Fruit fly (Drosophila melanogaster) whole organism, embryonic: ENCODE measurements around the gene CG14153.

Experiments used
- Antp ChIP-seq: fragments of 200-800 bp; sonication (Bioruptor generic); optimal IDR thresholded peaks from 3 replicates; lab custom pipeline; 2016; ENCODE audit warnings: missing biosample characterization, missing genetic modification characterization
- CG12071 ChIP-seq: fragments of 200-800 bp; sonication (Bioruptor generic); optimal IDR thresholded peaks from 3 replicates; lab custom pipeline; 2018; ENCODE audit warnings: missing biosample characterization, mild to moderate bottlenecking, missing genetic modification characterization
- CG12104 ChIP-seq: fragments of 200-800 bp; sonication (Bioruptor generic); optimal IDR thresholded peaks from 3 replicates; lab custom pipeline; 2016; ENCODE audit warnings: missing biosample characterization, missing genetic modification characterization
- CG12155 ChIP-seq: fragments of 200-800 bp; sonication (Bioruptor generic); optimal IDR thresholded peaks from 3 replicates; lab custom pipeline; 2016; ENCODE audit warnings: missing biosample characterization, missing genetic modification characterization
- CG13894 ChIP-seq: fragments of 200-800 bp; sonication (Bioruptor generic); optimal IDR thresholded peaks from 3 replicates; lab custom pipeline; 2018; ENCODE audit warnings: missing biosample characterization, mild to moderate bottlenecking, missing genetic modification characterization, moderate library complexity
- CG14441 ChIP-seq: fragments of 200-800 bp; sonication (Bioruptor generic); IDR thresholded peaks from 2 replicates; pipeline ENCODE4 v1.3.6; 2022; ENCODE audit warnings: missing biosample characterization, missing genetic modification characterization
- CG14965 ChIP-seq: fragments of 200-800 bp; sonication (Bioruptor generic); optimal IDR thresholded peaks from 2 replicates; lab custom pipeline; 2016; ENCODE audit warnings: missing biosample characterization, missing genetic modification characterization, borderline replicate concordance
- CG15696 ChIP-seq: fragments of 200-800 bp; sonication (Bioruptor generic); optimal IDR thresholded peaks from 2 replicates; lab custom pipeline; 2019; ENCODE audit warnings: missing biosample characterization, mild to moderate bottlenecking, missing genetic modification characterization, moderate library complexity
- CG16779 ChIP-seq: fragments of 200-800 bp; sonication (Bioruptor generic); IDR thresholded peaks from 2 replicates; pipeline ENCODE4 v1.3.6; 2022; ENCODE audit warnings: missing biosample characterization, missing genetic modification characterization
- CG17912 ChIP-seq: fragments of 200-800 bp; sonication (Bioruptor generic); optimal IDR thresholded peaks from 2 replicates; lab custom pipeline; 2018; ENCODE audit warnings: missing biosample characterization, mild to moderate bottlenecking, missing genetic modification characterization
- CG30431 ChIP-seq: fragments of 200-800 bp; sonication (Bioruptor generic); optimal IDR thresholded peaks from 2 replicates; lab custom pipeline; 2017; ENCODE audit warnings: missing biosample characterization, missing genetic modification characterization
- CG3065 ChIP-seq: fragments of 200-800 bp; sonication (Bioruptor generic); optimal IDR thresholded peaks from 2 replicates; lab custom pipeline; 2016; ENCODE audit warnings: missing biosample characterization, missing genetic modification characterization
- CG31441 ChIP-seq: fragments of 200-800 bp; sonication (Bioruptor generic); IDR thresholded peaks from 2 replicates; pipeline ENCODE4 v1.3.6; 2022; ENCODE audit warnings: missing biosample characterization, missing genetic modification characterization
- CG32767 ChIP-seq: fragments of 200-800 bp; sonication (Bioruptor generic); IDR thresholded peaks from 2 replicates; pipeline ENCODE4 v1.3.6; 2022; ENCODE audit warnings: missing biosample characterization, missing genetic modification characterization
- CG34376 ChIP-seq: fragments of 200-800 bp; sonication (Bioruptor generic); optimal IDR thresholded peaks from 2 replicates; lab custom pipeline; 2018; ENCODE audit warnings: missing biosample characterization, mild to moderate bottlenecking, missing genetic modification characterization
- CG3847 ChIP-seq: fragments of 200-800 bp; sonication (Bioruptor generic); IDR thresholded peaks from 2 replicates; pipeline ENCODE4 v1.3.6; 2022; ENCODE audit warnings: missing biosample characterization, missing genetic modification characterization
- CG6254 ChIP-seq: fragments of 200-800 bp; sonication (Bioruptor generic); optimal IDR thresholded peaks from 3 replicates; lab custom pipeline; 2017; ENCODE audit warnings: mild to moderate bottlenecking, missing biosample characterization, missing genetic modification reagents, missing genetic modification characterization
- CG6272 ChIP-seq: fragments of 200-800 bp; sonication (Bioruptor generic); IDR thresholded peaks from 2 replicates; pipeline ENCODE4 v1.3.6; 2022; ENCODE audit warnings: missing biosample characterization, missing genetic modification characterization
- CG7786 ChIP-seq: fragments of 200-800 bp; sonication (Bioruptor generic); optimal IDR thresholded peaks from 2 replicates; lab custom pipeline; 2016; ENCODE audit warnings: missing biosample characterization, missing genetic modification characterization
- CG7839 ChIP-seq: fragments of 200-800 bp; sonication (Bioruptor generic); optimal IDR thresholded peaks from 3 replicates; lab custom pipeline; 2018; ENCODE audit warnings: missing biosample characterization, mild to moderate bottlenecking, missing genetic modification characterization, moderate library complexity
- CG8388 ChIP-seq: fragments of 200-800 bp; sonication (Bioruptor generic); optimal IDR thresholded peaks from 2 replicates; lab custom pipeline; 2019; ENCODE audit warnings: missing biosample characterization, mild to moderate bottlenecking, missing genetic modification characterization, moderate library complexity
- CG9797 ChIP-seq: fragments of 200-800 bp; sonication (Bioruptor generic); optimal IDR thresholded peaks from 3 replicates; lab custom pipeline; 2018; ENCODE audit warnings: missing biosample characterization, mild to moderate bottlenecking, missing genetic modification characterization
- CG9817 ChIP-seq: fragments of 200-800 bp; sonication (Bioruptor generic); optimal IDR thresholded peaks from 2 replicates; lab custom pipeline; 2018; ENCODE audit warnings: missing biosample characterization, mild to moderate bottlenecking, missing genetic modification characterization, moderate library complexity
- CG9932 ChIP-seq: fragments of 200-800 bp; sonication (Bioruptor generic); IDR thresholded peaks from 2 replicates; pipeline ENCODE4 v1.3.6; 2022; ENCODE audit warnings: missing biosample characterization, missing genetic modification characterization
- CHES-1-like ChIP-seq: fragments of 200-800 bp; sonication (Bioruptor generic); optimal IDR thresholded peaks from 2 replicates; lab custom pipeline; 2016; ENCODE audit warnings: missing biosample characterization, missing genetic modification characterization
- Deaf1 ChIP-seq: fragments of 200-800 bp; optimal IDR thresholded peaks from 3 replicates; lab custom pipeline; 2019; ENCODE audit warnings: missing biosample characterization, mild to moderate bottlenecking, missing genetic modification characterization, moderate library complexity
- Ets97D ChIP-seq: fragments of 200-800 bp; sonication (Bioruptor generic); optimal IDR thresholded peaks from 3 replicates; lab custom pipeline; 2016; ENCODE audit warnings: missing biosample characterization, missing genetic modification characterization
- Gsc ChIP-seq: fragments of 200-800 bp; sonication (Bioruptor generic); IDR thresholded peaks from 2 replicates; pipeline ENCODE4 v1.3.6; 2022; ENCODE audit warnings: missing biosample characterization, missing genetic modification characterization
- Gug ChIP-seq: fragments of 200-800 bp; sonication (Bioruptor generic); IDR thresholded peaks from 4 replicates; pipeline ENCODE4 v1.3.6; 2022; ENCODE audit warnings: missing biosample characterization, missing genetic modification characterization
- HmgD ChIP-seq: fragments of 200-800 bp; sonication (Bioruptor generic); optimal IDR thresholded peaks from 3 replicates; lab custom pipeline; 2016; ENCODE audit warnings: missing biosample characterization, missing genetic modification characterization
- Hmx ChIP-seq: fragments of 200-800 bp; sonication (Bioruptor generic); optimal IDR thresholded peaks from 2 replicates; lab custom pipeline; 2016; ENCODE audit warnings: missing biosample characterization, missing genetic modification characterization
- Lpt ChIP-seq: fragments of >200 bp; optimal IDR thresholded peaks from 2 replicates; lab custom pipeline; 2018; ENCODE audit warnings: missing biosample characterization, missing genetic modification characterization
- Med ChIP-seq: fragments of 200-800 bp; sonication (Bioruptor generic); peaks from one replicate; lab custom pipeline; 2016; ENCODE audit warnings: missing biosample characterization, missing genetic modification characterization, mild to moderate bottlenecking, inconsistent platforms, moderate library complexity
- Mes4 ChIP-seq: fragments of 200-800 bp; sonication (Bioruptor generic); optimal IDR thresholded peaks from 2 replicates; lab custom pipeline; 2016; ENCODE audit warnings: missing biosample characterization, missing genetic modification characterization
- Oaz ChIP-seq: fragments of 200-800 bp; sonication (Bioruptor generic); IDR thresholded peaks from 2 replicates; pipeline ENCODE4 v1.3.6; 2022; ENCODE audit warnings: missing biosample characterization, missing genetic modification characterization
- al ChIP-seq: fragments of 200-800 bp; sonication (Bioruptor generic); IDR thresholded peaks from 2 replicates; pipeline ENCODE4 v1.3.6; 2022; ENCODE audit warnings: missing biosample characterization, missing genetic modification characterization
- ash1 ChIP-seq: fragments of 200-800 bp; sonication (Bioruptor generic); optimal IDR thresholded peaks from 2 replicates; lab custom pipeline; 2018; ENCODE audit warnings: missing biosample characterization, mild to moderate bottlenecking, missing genetic modification characterization
- dm ChIP-seq: fragments of 200-800 bp; sonication (Bioruptor generic); optimal IDR thresholded peaks from 3 replicates; lab custom pipeline; 2016; ENCODE audit warnings: missing biosample characterization, missing genetic modification characterization
- dpn ChIP-seq, 2 experiments: fragments of 200-800 bp; sonication (Bioruptor generic); optimal IDR thresholded peaks; 3 replicates each; lab custom pipeline; 2016; ENCODE audit warnings: missing biosample characterization in 2 of 2, missing genetic modification characterization in 2 of 2
- en ChIP-seq: fragments of 200-800 bp; sonication (Bioruptor generic); optimal IDR thresholded peaks from 2 replicates; lab custom pipeline; 2016; ENCODE audit warnings: missing biosample characterization, missing genetic modification characterization
- eve ChIP-seq, 2 experiments: fragments of >200 bp; optimal IDR thresholded peaks; 2 replicates each; lab custom pipeline; 2017; ENCODE audit warnings: missing biosample characterization in 2 of 2, missing genetic modification characterization in 2 of 2
- grau ChIP-seq: fragments of 200-800 bp; optimal IDR thresholded peaks from 3 replicates; lab custom pipeline; 2019; ENCODE audit warnings: missing biosample characterization, mild to moderate bottlenecking, missing genetic modification characterization, moderate library complexity
- jumu ChIP-seq: fragments of 200-800 bp; sonication (Bioruptor generic); optimal IDR thresholded peaks from 3 replicates; lab custom pipeline; 2016; ENCODE audit warnings: missing biosample characterization, missing genetic modification characterization
- nom ChIP-seq: fragments of 200-800 bp; sonication (Bioruptor generic); optimal IDR thresholded peaks from 2 replicates; lab custom pipeline; 2017; ENCODE audit warnings: missing biosample characterization, missing genetic modification characterization, mild to moderate bottlenecking, moderate library complexity, missing genetic modification reagents
- pho ChIP-seq: fragments of 200-800 bp; sonication (Bioruptor generic); optimal IDR thresholded peaks from 2 replicates; lab custom pipeline; 2016; ENCODE audit warnings: missing biosample characterization, missing genetic modification characterization
- row ChIP-seq: fragments of 200-800 bp; sonication (Bioruptor generic); IDR thresholded peaks from 3 replicates; pipeline ENCODE4 v1.3.6; 2022; ENCODE audit warnings: missing biosample characterization, missing genetic modification characterization
- seq ChIP-seq: fragments of 200-800 bp; sonication (Bioruptor generic); IDR thresholded peaks from 2 replicates; pipeline ENCODE4 v1.3.6; 2022; ENCODE audit warnings: missing biosample characterization, missing genetic modification characterization
- so ChIP-seq: fragments of 200-800 bp; sonication (Bioruptor generic); IDR thresholded peaks from 3 replicates; pipeline ENCODE4 v1.3.6; 2022; ENCODE audit warnings: missing biosample characterization, missing genetic modification characterization
- sr ChIP-seq: fragments of 200-800 bp; sonication (Bioruptor generic); IDR thresholded peaks from 3 replicates; pipeline ENCODE4 v1.3.6; 2022; ENCODE audit warnings: missing biosample characterization, missing genetic modification characterization
- sug ChIP-seq: fragments of 200-800 bp; optimal IDR thresholded peaks from 2 replicates; lab custom pipeline; 2019; ENCODE audit warnings: missing biosample characterization, mild to moderate bottlenecking, missing genetic modification characterization, moderate library complexity
- zfh2 ChIP-seq: fragments of 200-800 bp; sonication (Bioruptor generic); optimal IDR thresholded peaks from 2 replicates; lab custom pipeline; 2016; ENCODE audit warnings: missing biosample characterization, missing genetic modification characterization

Gene CG14153

DNA sequence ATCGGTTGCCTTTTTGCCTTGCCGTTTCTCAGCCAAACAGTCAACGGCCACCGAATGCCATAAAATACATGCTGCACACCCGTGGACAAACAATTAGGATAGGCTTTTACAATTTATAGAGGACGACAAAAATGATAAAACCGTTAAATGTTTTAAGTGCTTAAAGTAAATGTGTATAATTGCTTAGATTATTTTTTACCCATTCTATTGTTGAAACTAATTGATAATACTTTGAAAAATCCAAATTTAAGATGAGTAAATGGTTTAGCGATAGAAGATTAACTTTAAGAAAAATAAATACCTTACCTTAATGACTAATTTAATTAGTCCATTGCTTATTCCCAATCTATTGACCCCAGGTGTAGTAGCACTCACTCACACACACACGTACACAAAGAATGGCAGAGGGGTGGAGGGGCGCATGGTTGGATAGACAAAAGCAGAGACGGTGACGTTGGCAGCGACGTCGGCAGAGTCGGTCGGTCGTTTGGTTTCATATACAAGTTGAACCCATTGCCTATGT, 35.3 kb downstream of the CG14153 start (continued):
- TF ChIP-seq HmgD (GFP tag; lab: Kevin White, UChicago) (peak; percentile 60), CG13894 (peak; percentile 93), CHES-1-like (GFP tag; lab: Kevin White, UChicago) (peak; percentile 90), seq (GFP tag; lab: Robert Waterston, UW) (peak; percentile 96), CG12071 (peak; percentile 87), Mes4 (peak; percentile 88), CG9932 (GFP tag; lab: Robert Waterston, UW) (peak; percentile 87), CG14965 (GFP tag; lab: Kevin White, UChicago) (peak; percentile 46), CG31441 (GFP tag; lab: Robert Waterston, UW) (peak; percentile 90), CG15696 (tag; lab: Kevin White, UChicago) (peak; percentile 92), CG16779 (GFP tag; lab: Robert Waterston, UW) (peak; percentile 55; the same call in 1 of the 2 replicates)

dm6 chr3L:10679711-10680154, 36.4 kb downstream of the CG14153 start:
- peak; percentile 53; the same call in 1 of the 2 replicates for TF ChIP-seq CG32767 (GFP tag; lab: Robert Waterston, UW)
- no peak for TF ChIP-seq Gsc (GFP tag; lab: Robert Waterston, UW)
- no peak for TF ChIP-seq CG12104 (GFP tag; lab: Kevin White, UChicago)
- TF ChIP-seq CG3847 (GFP tag; lab: Robert Waterston, UW) = no peak
- no peak for TF ChIP-seq Oaz (GFP tag; lab: Robert Waterston, UW)
- peak; percentile 75 for TF ChIP-seq Med (GFP tag; lab: Kevin White, UChicago)
- no peak for TF ChIP-seq CG3065
- no peak for TF ChIP-seq CG17912
- TF ChIP-seq CG30431 (GFP tag; lab: Kevin White, UChicago) = no peak
- TF ChIP-seq row (GFP tag; lab: Robert Waterston, UW) = 0 out of 3 replicates have a peak, but pooled peaks have one; percentile 13
- no peak for TF ChIP-seq Antp (GFP tag; lab: Kevin White, UChicago)
- no peak for TF ChIP-seq Gug (GFP tag; lab: Robert Waterston, UW)
- no peak for TF ChIP-seq dm (GFP tag; lab: Kevin White, UChicago)
- TF ChIP-seq nom = no peak
- TF ChIP-seq CG8388 (GFP tag; lab: Kevin White, UChicago) = peak; percentile 62
- no peak for TF ChIP-seq Ets97D (GFP tag; lab: Kevin White, UChicago)
- no peak for TF ChIP-seq jumu (GFP tag; lab: Kevin White, UChicago)
- no peak for TF ChIP-seq Lpt (GFP tag; lab: Kevin White, UChicago)
- no peak for TF ChIP-seq CG12155 (GFP tag; lab: Kevin White, UChicago)
- TF ChIP-seq ash1 (GFP tag; lab: Kevin White, UChicago) = no peak
- no peak for TF ChIP-seq en (GFP tag; lab: Kevin White, UChicago)
- TF ChIP-seq CG7786 (GFP tag; lab: Kevin White, UChicago) = no peak
- no peak for TF ChIP-seq CG9817 (tag; lab: Kevin White, UChicago)
- no peak for TF ChIP-seq CG16779 (GFP tag; lab: Robert Waterston, UW)
- no peak for TF ChIP-seq CG6272 (GFP tag; lab: Robert Waterston, UW)
- peak; percentile 9 for TF ChIP-seq CG34376 (GFP tag; lab: Kevin White, UChicago)
- TF ChIP-seq dpn (GFP tag; optimal IDR thresholded peaks at IDR 0.05; lab: Kevin White, UChicago) = peak; percentile 8 to 33
- no peak for TF ChIP-seq CG6254 (GFP tag; lab: Kevin White, UChicago)
- TF ChIP-seq CG14441 (GFP tag; lab: Robert Waterston, UW) = peak; percentile 40; the same call in 1 of the 2 replicates
- no peak for TF ChIP-seq pho (GFP tag; lab: Kevin White, UChicago)
- no peak for TF ChIP-seq Hmx (GFP tag; lab: Kevin White, UChicago)
- no peak for TF ChIP-seq al (GFP tag; lab: Robert Waterston, UW)
- peak; percentile 17 for TF ChIP-seq CG7839
- TF ChIP-seq eve (GFP tag; optimal IDR thresholded peaks at IDR 0.05; lab: Kevin White, UChicago) = no peak
- TF ChIP-seq zfh2 (GFP tag; lab: Kevin White, UChicago) = no peak
- no peak for TF ChIP-seq so
- no peak for TF ChIP-seq grau (tag; lab: Kevin White, UChicago)
- TF ChIP-seq CG9797 (GFP tag; lab: Kevin White, UChicago) = no peak
- TF ChIP-seq Deaf1 (tag; lab: Kevin White, UChicago) = no peak
- peak; percentile 59 for TF ChIP-seq sug (tag; lab: Kevin White, UChicago)
- TF ChIP-seq sr (GFP tag; lab: Robert Waterston, UW) = no peak
